Worm (Caenorhabditis elegans) whole organism, L2 larva: Measurements from ENCODE around the gene hpo-6.
"Not testable (repeated sequence)": the region's sequence is repeated elsewhere in the genome, so short reads cannot be mapped to it uniquely, and the experiment has no call there.

Experiments
- alr-1 ChIP-seq: fragments of 150-350 bp; optimal IDR thresholded peaks from 2 replicates; lab custom pipeline; 2014; ENCODE audit warnings: missing biosample characterization, missing genetic modification characterization
- aly-2 ChIP-seq: fragments of 150-350 bp; optimal IDR thresholded peaks from 2 replicates; lab custom pipeline; 2014; ENCODE audit warnings: missing biosample characterization, missing genetic modification characterization
- blmp-1 ChIP-seq: sonication (generic microtip); optimal IDR thresholded peaks from 2 replicates; lab custom pipeline; 2017; ENCODE audit warnings: missing genetic modification characterization, mild to moderate bottlenecking, missing compliant biosample characterization, antibody characterized with exemption, moderate library complexity; ENCODE audit not compliant: insufficient read depth
- crh-2 ChIP-seq: sonication (generic microtip); optimal IDR thresholded peaks from 2 replicates; lab custom pipeline; 2017; ENCODE audit warnings: missing biosample characterization, missing genetic modification characterization
- dmd-4 ChIP-seq: sonication (generic microtip); optimal IDR thresholded peaks from 2 replicates; lab custom pipeline; 2017; ENCODE audit warnings: missing biosample characterization, missing genetic modification characterization
- fos-1 ChIP-seq: fragments of 150-350 bp; optimal IDR thresholded peaks from 2 replicates; lab custom pipeline; 2014; ENCODE audit warnings: missing biosample characterization, missing genetic modification characterization
- nhr-11 ChIP-seq: fragments of 150-350 bp; optimal IDR thresholded peaks from 2 replicates; lab custom pipeline; 2014; ENCODE audit warnings: missing biosample characterization, missing genetic modification characterization
- unc-55 ChIP-seq: fragments of 150-350 bp; sonication (generic microtip); optimal IDR thresholded peaks from 3 replicates; lab custom pipeline; 2014; ENCODE audit warnings: missing biosample characterization, missing genetic modification reagents, missing genetic modification characterization
- zag-1 ChIP-seq: fragments of 150-350 bp; optimal IDR thresholded peaks from 2 replicates; lab custom pipeline; 2014; ENCODE audit warnings: missing biosample characterization, missing genetic modification characterization

hpo-6 gene

DNA sequence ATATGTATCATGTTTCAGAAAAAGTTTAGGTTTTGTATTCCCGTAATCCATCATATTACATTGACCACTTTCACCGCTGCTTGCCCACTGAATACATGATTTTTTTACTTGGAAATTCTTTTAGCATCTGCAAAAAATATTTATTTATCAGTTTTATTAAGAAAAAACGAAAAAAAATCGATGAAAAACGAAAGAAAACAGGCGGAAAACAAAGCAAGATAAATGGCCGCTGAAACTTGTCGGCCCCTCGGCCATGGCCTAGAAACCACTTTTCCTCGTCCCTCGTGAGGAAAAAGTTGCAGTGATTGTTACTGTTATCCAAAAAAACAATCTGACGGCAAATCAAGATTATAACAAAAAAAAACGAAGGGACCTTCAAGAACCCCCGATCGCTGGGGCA is 48.0 kb downstream of the hpo-6 start, which contains the start of gene dsl-3:
TSS of gene dsl-3 (plus strand) at position 301 of the 400 bp plus-strand sequence.
- not testable (repeated sequence) for TF ChIP-seq crh-2 (tag; lab: Kevin White, UChicago); aly-2 (tag; lab: Kevin White, UChicago); unc-55 (GFP tag; lab: Kevin White, UChicago)

DNA sequence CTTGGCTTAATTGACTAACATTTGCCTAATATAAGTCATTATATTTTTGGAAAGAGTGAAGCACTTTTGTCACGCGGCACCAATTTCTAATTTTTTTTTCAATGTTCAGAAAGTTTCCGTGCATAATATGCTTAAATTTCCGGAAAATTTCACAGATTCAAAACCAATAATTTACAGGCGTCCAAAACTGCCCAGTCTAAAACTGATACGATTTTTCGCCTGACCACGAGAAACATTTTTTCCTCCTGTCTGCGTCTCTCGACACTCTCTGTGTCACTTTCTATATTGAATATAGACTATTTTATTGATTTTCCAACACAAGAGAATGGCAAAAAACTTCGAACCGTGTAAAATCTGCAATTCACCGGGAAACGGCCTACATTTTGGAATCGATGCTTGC is 51.6 kb downstream of the hpo-6 start, which contains the start of gene nhr-122:
TSS of gene nhr-122 (plus strand) at position 301 of the 400 bp plus-strand sequence.
- no peak for TF ChIP-seq fos-1 (tag; lab: Kevin White, UChicago)
- TF ChIP-seq nhr-11 = no peak
- no peak for TF ChIP-seq blmp-1 (tag; lab: Kevin White, UChicago)
- no peak for TF ChIP-seq dmd-4 (tag; lab: Kevin White, UChicago)
- no peak for TF ChIP-seq alr-1 (tag; lab: Kevin White, UChicago)
- TF ChIP-seq crh-2 (tag; lab: Kevin White, UChicago) = no peak
- TF ChIP-seq zag-1 (tag; lab: Kevin White, UChicago) = no peak
- TF ChIP-seq, all 48 proteins: peak for 0
